Fruit fly (Drosophila melanogaster): ENCODE data around the gene cyr.
A peak's percentile ranks its signal among the peaks of the same experiment; 100 is the strongest.

The cyr gene

dm6 chrX:8092075-8092682 is 43.3 kb downstream of the cyr start (continued):
- TF ChIP-seq Eip93F (GFP tag; optimal IDR thresholded peaks at IDR 0.05) = peak; percentile 93
- peak; percentile 94 for TF ChIP-seq CG9139 (GFP tag; optimal IDR thresholded peaks at IDR 0.05)
- TF ChIP-seq topi (GFP tag; optimal IDR thresholded peaks at IDR 0.05) = peak; percentile 96
- TF ChIP-seq CG11762 (GFP tag; optimal IDR thresholded peaks at IDR 0.05; ENCODE audit: insufficient read depth) = peak; percentile 93
- TF ChIP-seq pdm3 (GFP tag; optimal IDR thresholded peaks at IDR 0.05) = peak; percentile 95
- peak; percentile 95 for TF ChIP-seq lz (GFP tag; optimal IDR thresholded peaks at IDR 0.05)
- peak; percentile 96 for TF ChIP-seq CG10631 (GFP tag; optimal IDR thresholded peaks at IDR 0.05)
- TF ChIP-seq CG8632 (GFP tag; optimal IDR thresholded peaks at IDR 0.05) = peak; percentile 96
- peak; percentile 97 for TF ChIP-seq CG15336 (GFP tag; IDR thresholded peaks at IDR 0.05)

dm6 chrX:8091017-8091620 is 44.4 kb downstream of the cyr start:
- TF ChIP-seq CG8119 (GFP tag; IDR thresholded peaks at IDR 0.05) (peak; percentile 98), fd85E (GFP tag; optimal IDR thresholded peaks at IDR 0.05) (peak; percentile 84), Ets21C (GFP tag; optimal IDR thresholded peaks at IDR 0.05) (peak; percentile 88), CG6276 (GFP tag; optimal IDR thresholded peaks at IDR 0.05) (peak; percentile 97), CG32006 (GFP tag; optimal IDR thresholded peaks at IDR 0.05) (peak; percentile 97), lz (GFP tag; optimal IDR thresholded peaks at IDR 0.05) (peak; percentile 96), Sox14 (GFP tag; optimal IDR thresholded peaks at IDR 0.05) (peak; percentile 95), Smox (GFP tag; optimal IDR thresholded peaks at IDR 0.05) (peak; percentile 100), cyc (GFP tag; optimal IDR thresholded peaks at IDR 0.05) (peak; percentile 93), esn (GFP tag; optimal IDR thresholded peaks at IDR 0.05) (peak; percentile 96), CG9139 (GFP tag; optimal IDR thresholded peaks at IDR 0.05) (peak; percentile 91), CG6163 (GFP tag; IDR thresholded peaks at IDR 0.05) (peak; percentile 99), spab (GFP tag; optimal IDR thresholded peaks at IDR 0.05) (peak; percentile 93), Met (GFP tag; optimal IDR thresholded peaks at IDR 0.05) (peak; percentile 97), Eip78C (GFP tag) (peak; percentile 99), dsx (GFP tag; optimal IDR thresholded peaks at IDR 0.05; ENCODE audit: poor library complexity, severe bottlenecking) (peak; percentile 93), Sox15 (GFP tag; optimal IDR thresholded peaks at IDR 0.05) (peak; percentile 91), CG11762 (GFP tag; optimal IDR thresholded peaks at IDR 0.05; ENCODE audit: insufficient read depth) (peak; percentile 96), Hr39 (GFP tag; optimal IDR thresholded peaks at IDR 0.05) (peak; percentile 91), CG10631 (GFP tag; optimal IDR thresholded peaks at IDR 0.05) (peak; percentile 98), achi (GFP tag; optimal IDR thresholded peaks at IDR 0.05) (peak; percentile 97), CG8319 (GFP tag; optimal IDR thresholded peaks at IDR 0.05) (peak; percentile 96), CG11902 (GFP tag; optimal IDR thresholded peaks at IDR 0.05) (peak; percentile 88), Hr4 (GFP tag; optimal IDR thresholded peaks at IDR 0.05) (peak; percentile 95), net (GFP tag; optimal IDR thresholded peaks at IDR 0.05) (peak; percentile 97), CG8632 (GFP tag; optimal IDR thresholded peaks at IDR 0.05) (peak; percentile 96), CG31627 (GFP tag; optimal IDR thresholded peaks at IDR 0.05) (peak; percentile 92), Hr38 (GFP tag; optimal IDR thresholded peaks at IDR 0.05) (no peak), Lpt (GFP tag; optimal IDR thresholded peaks at IDR 0.05) (peak; percentile 97), acj6 (GFP tag; optimal IDR thresholded peaks at IDR 0.05) (peak; percentile 97), ss (GFP tag; optimal IDR thresholded peaks at IDR 0.05) (peak; percentile 93 to 94), CG3032 (tag; optimal IDR thresholded peaks at IDR 0.05) (peak; percentile 91), CG6792 (GFP tag; optimal IDR thresholded peaks at IDR 0.05) (peak; percentile 95), salr (GFP tag; optimal IDR thresholded peaks at IDR 0.05) (peak; percentile 92 to 93), CG16779 (tag; optimal IDR thresholded peaks at IDR 0.05) (peak; percentile 94), topi (GFP tag; optimal IDR thresholded peaks at IDR 0.05) (peak; percentile 96), CG6808 (GFP tag; optimal IDR thresholded peaks at IDR 0.05) (peak; percentile 90), Eip93F (GFP tag; optimal IDR thresholded peaks at IDR 0.05) (peak; percentile 95), CG11294 (GFP tag; IDR thresholded peaks at IDR 0.05) (peak; percentile 96), Sox102F (GFP tag; optimal IDR thresholded peaks at IDR 0.05) (peak; percentile 95), CG1621 (tag; optimal IDR thresholded peaks at IDR 0.05) (peak; percentile 94), eg (GFP tag; IDR thresholded peaks at IDR 0.05) (peak; percentile 99), OdsH (GFP tag; optimal IDR thresholded peaks at IDR 0.05) (peak; percentile 98), Ets96B (tag; optimal IDR thresholded peaks at IDR 0.05) (peak; percentile 94), CG7368 (GFP tag; optimal IDR thresholded peaks at IDR 0.05) (peak; percentile 92)

Data from whole organism, prepupa.